Worm (Caenorhabditis elegans): ENCODE measurements around the gene H27A22.1.
A peak's percentile ranks its signal among the peaks of the same experiment; 100 is the strongest.

Gene H27A22.1

ce11 chrV:10580638-10581037 is 21.7 kb upstream of the H27A22.1 start:
- peak; percentile 32 for TF ChIP-seq sma-9 (GFP tag; optimal IDR thresholded peaks at IDR 0.05)
- no peak for TF ChIP-seq sma-9 (tag; optimal IDR thresholded peaks at IDR 0.05)
- no peak for TF ChIP-seq ceh-82 (tag; optimal IDR thresholded peaks at IDR 0.05)
- peak; percentile 23 for TF ChIP-seq crh-2 (tag; optimal IDR thresholded peaks at IDR 0.05)
- TF ChIP-seq ztf-1 (GFP tag; conservative IDR thresholded peaks at IDR 0.05) = no peak
- peak; percentile 5 for TF ChIP-seq gmeb-1 (tag; optimal IDR thresholded peaks at IDR 0.05)
- TF ChIP-seq fos-1 (tag; optimal IDR thresholded peaks at IDR 0.05) = peak; percentile 83
- TF ChIP-seq skn-1 (tag; optimal IDR thresholded peaks at IDR 0.05) = peak; percentile 46
- TF ChIP-seq nhr-23 (tag; optimal IDR thresholded peaks at IDR 0.05) = no peak

ce11 chrV:10581837-10582300 is 20.5 kb upstream of the H27A22.1 start, which contains the start of gene T21C9.6:
Gene T21C9.6, plus strand, starts transcription at chrV:10581887.
- TF ChIP-seq nhr-10 (tag; optimal IDR thresholded peaks at IDR 0.05) (no peak), mdl-1 (tag; optimal IDR thresholded peaks at IDR 0.05) (no peak), fos-1 (tag; optimal IDR thresholded peaks at IDR 0.05) (peak; percentile 30), C34F6.9 (tag; optimal IDR thresholded peaks at IDR 0.05) (no peak), blmp-1 (tag; optimal IDR thresholded peaks at IDR 0.05; ENCODE audit: insufficient read depth) (no peak), nhr-11 (tag; optimal IDR thresholded peaks at IDR 0.05) (no peak), nhr-23 (tag; optimal IDR thresholded peaks at IDR 0.05) (no peak)

ce11 chrV:10588694-10589093 is 13.7 kb upstream of the H27A22.1 start, which contains the start of gene srg-32:
Gene srg-32, minus strand, starts transcription at chrV:10588794.
- TF ChIP-seq dmd-4 (tag; optimal IDR thresholded peaks at IDR 0.05) (no peak), mbf-1 (tag; optimal IDR thresholded peaks at IDR 0.05) (no peak), crh-2 (tag; optimal IDR thresholded peaks at IDR 0.05) (no peak), aly-2 (tag; optimal IDR thresholded peaks at IDR 0.05) (no peak), unc-62 (GFP tag; optimal IDR thresholded peaks at IDR 0.05) (no peak), nhr-23 (tag; optimal IDR thresholded peaks at IDR 0.05) (no peak), unc-55 (GFP tag; optimal IDR thresholded peaks at IDR 0.05) (no peak), ceh-82 (tag; optimal IDR thresholded peaks at IDR 0.05) (no peak), lin-39 (tag; optimal IDR thresholded peaks at IDR 0.05) (no peak)

- peak; percentile 44 for TF ChIP-seq fos-1 (tag; optimal IDR thresholded peaks at IDR 0.05)
- peak; percentile 32 for TF ChIP-seq crh-2 (tag; optimal IDR thresholded peaks at IDR 0.05)
- TF ChIP-seq ztf-1 (GFP tag; conservative IDR thresholded peaks at IDR 0.05) = no peak
- no peak for TF ChIP-seq nhr-237 (tag; optimal IDR thresholded peaks at IDR 0.05)
- TF ChIP-seq nhr-129 (tag; optimal IDR thresholded peaks at IDR 0.05) = peak; percentile 54
- no peak for TF ChIP-seq elt-3 (tag; optimal IDR thresholded peaks at IDR 0.05)
These were observed 12.4 kb upstream of the H27A22.1 start, which contains the start of gene ttr-23 for ce11 chrV:10589774-10590528. Gene ttr-23, minus strand, starts transcription at chrV:10589860.

ce11 chrV:10592479-10592878 is 9.9 kb upstream of the H27A22.1 start, which contains the start of gene T21C9.9:
Gene T21C9.9, minus strand, starts transcription at chrV:10592579.
- no peak for TF ChIP-seq gmeb-1 (tag; optimal IDR thresholded peaks at IDR 0.05)
- no peak for TF ChIP-seq unc-55 (GFP tag; optimal IDR thresholded peaks at IDR 0.05)
- no peak for TF ChIP-seq nhr-237 (tag; optimal IDR thresholded peaks at IDR 0.05)
- no peak for TF ChIP-seq lin-13 (GFP tag; optimal IDR thresholded peaks at IDR 0.05)
- no peak for TF ChIP-seq mdl-1 (tag; optimal IDR thresholded peaks at IDR 0.05)
- no peak for TF ChIP-seq aly-2 (tag; optimal IDR thresholded peaks at IDR 0.05)
- no peak for TF ChIP-seq ztf-4 (tag; optimal IDR thresholded peaks at IDR 0.05)
- TF ChIP-seq ceh-16 (tag; optimal IDR thresholded peaks at IDR 0.05) = no peak
- no peak for TF ChIP-seq nhr-129 (tag; optimal IDR thresholded peaks at IDR 0.05)
- no peak for TF ChIP-seq crh-2 (tag; optimal IDR thresholded peaks at IDR 0.05)
- no peak for TF ChIP-seq unc-39 (tag; optimal IDR thresholded peaks at IDR 0.05)
- no peak for TF ChIP-seq elt-1 (tag; optimal IDR thresholded peaks at IDR 0.05)
- TF ChIP-seq peb-1 (tag; optimal IDR thresholded peaks at IDR 0.05) = no peak

ce11 chrV:10594810-10595209 is 7.5 kb upstream of the H27A22.1 start, which contains the start of gene T21C9.11:
Gene T21C9.11, minus strand, starts transcription at chrV:10594910.
- TF ChIP-seq egl-27 (tag; optimal IDR thresholded peaks at IDR 0.05) = no peak
- TF ChIP-seq ztf-1 (GFP tag; conservative IDR thresholded peaks at IDR 0.05) = no peak
- TF ChIP-seq nhr-21 (tag; optimal IDR thresholded peaks at IDR 0.05) = no peak
- no peak for TF ChIP-seq lin-39 (tag; optimal IDR thresholded peaks at IDR 0.05)
- no peak for TF ChIP-seq nhr-237 (tag; optimal IDR thresholded peaks at IDR 0.05)
- TF ChIP-seq mab-5 (tag; optimal IDR thresholded peaks at IDR 0.05) = no peak
- TF ChIP-seq elt-3 (tag; optimal IDR thresholded peaks at IDR 0.05) = no peak
- TF ChIP-seq nhr-77 (tag; optimal IDR thresholded peaks at IDR 0.05) = no peak
